Fruit fly (Drosophila melanogaster) whole organism, adult: ENCODE results near the gene CG31751.

Source experiments
- CG11617 ChIP-seq: fragments of 200-800 bp; sonication (Bioruptor generic); optimal IDR thresholded peaks from 2 replicates; lab custom pipeline; 2017; ENCODE audit warnings: mild to moderate bottlenecking, missing biosample characterization, missing genetic modification reagents, missing genetic modification characterization
- CG14711 ChIP-seq: fragments of 200-800 bp; sonication (Bioruptor generic); optimal IDR thresholded peaks from 2 replicates; lab custom pipeline; 2018; ENCODE audit warnings: missing biosample characterization, mild to moderate bottlenecking, missing genetic modification characterization, moderate library complexity
- CG1620 ChIP-seq: fragments of 200-800 bp; sonication (Bioruptor generic); optimal IDR thresholded peaks from 2 replicates; lab custom pipeline; 2016; ENCODE audit warnings: missing biosample characterization, missing genetic modification characterization
- CG33017 ChIP-seq: fragments of 200-800 bp; sonication (Bioruptor generic); optimal IDR thresholded peaks from 2 replicates; lab custom pipeline; 2018; ENCODE audit warnings: missing biosample characterization, mild to moderate bottlenecking, missing genetic modification characterization, moderate library complexity
- Clk ChIP-seq: fragments of 200-800 bp; sonication (Bioruptor generic); optimal IDR thresholded peaks from 2 replicates; lab custom pipeline; 2017; ENCODE audit warnings: missing biosample characterization, missing genetic modification characterization
- Hr96 ChIP-seq: fragments of 200-800 bp; sonication (Bioruptor generic); optimal IDR thresholded peaks from 2 replicates; lab custom pipeline; 2016; ENCODE audit warnings: missing biosample characterization, missing genetic modification characterization
- cic ChIP-seq: fragments of 200-800 bp; sonication (Bioruptor generic); optimal IDR thresholded peaks from 2 replicates; lab custom pipeline; 2017; ENCODE audit warnings: missing biosample characterization, mild to moderate bottlenecking, missing genetic modification characterization, moderate library complexity
- kay ChIP-seq: fragments of 200-800 bp; sonication (Bioruptor generic); peaks from one replicate; lab custom pipeline; 2016; ENCODE audit warnings: missing biosample characterization, missing genetic modification characterization, borderline replicate concordance
- pad ChIP-seq: fragments of 200-800 bp; sonication (Bioruptor generic); optimal IDR thresholded peaks from 3 replicates; lab custom pipeline; 2017; ENCODE audit warnings: missing biosample characterization, missing genetic modification characterization, mild to moderate bottlenecking, moderate library complexity, missing genetic modification reagents

dm6 chr2L:18677910-18678639, 1.1 kb downstream of the CG31751 start:
- peak; percentile 4 for TF ChIP-seq kay
- TF ChIP-seq CG11617 = no peak
- no peak for TF ChIP-seq pad
- TF ChIP-seq Hr96 = no peak
- no peak for TF ChIP-seq CG33017 (tag; lab: Kevin White, UChicago)
- TF ChIP-seq Clk (GFP tag; lab: Kevin White, UChicago) = no peak
- TF ChIP-seq CG1620 (GFP tag; lab: Kevin White, UChicago) = no peak
- no peak for TF ChIP-seq CG14711 (tag; lab: Kevin White, UChicago)
- TF ChIP-seq cic (GFP tag; lab: Kevin White, UChicago) = no peak
